Fruit fly (Drosophila melanogaster): ENCODE results near the gene CG31036.

CG31036 gene

dm6 chr3R:29868676-29869349, 39.1 kb upstream of the CG31036 start, which contains the start of gene Zip99C (continued):
- TF ChIP-seq Drgx (GFP tag; IDR thresholded peaks at IDR 0.05) (no peak; the same call in 1 of the 2 replicates), ewg (GFP tag; optimal IDR thresholded peaks at IDR 0.05) (no peak), CG9727 (GFP tag; optimal IDR thresholded peaks at IDR 0.05) (peak; percentile 36), Hsf (GFP tag; optimal IDR thresholded peaks at IDR 0.05) (peak; percentile 16), sim (GFP tag; IDR thresholded peaks at IDR 0.05) (no peak), sens (GFP tag) (peak; percentile 78), CG9817 (tag; optimal IDR thresholded peaks at IDR 0.05) (peak; percentile 36), chn (GFP tag; optimal IDR thresholded peaks at IDR 0.05) (peak; percentile 54), cad (GFP tag; optimal IDR thresholded peaks at IDR 0.05) (no peak), phol (tag; optimal IDR thresholded peaks at IDR 0.05) (peak; percentile 93), CG42726 (GFP tag; IDR thresholded peaks at IDR 0.05; ENCODE audit: partially characterized antibody) (peak; percentile 8), maf-S (GFP tag; optimal IDR thresholded peaks at IDR 0.05) (no peak), Sox102F (GFP tag; optimal IDR thresholded peaks at IDR 0.05) (no peak), grn (GFP tag; optimal IDR thresholded peaks at IDR 0.05) (no peak), pfk (GFP tag; optimal IDR thresholded peaks at IDR 0.05) (no peak), psq (GFP tag; optimal IDR thresholded peaks at IDR 0.05) (no peak), disco-r (GFP tag; optimal IDR thresholded peaks at IDR 0.05) (no peak), ap (GFP tag; IDR thresholded peaks at IDR 0.05) (no peak), ttk (GFP tag; IDR thresholded peaks at IDR 0.05) (no peak), CG11696 (GFP tag; IDR thresholded peaks at IDR 0.05) (no peak), sqz (GFP tag; optimal IDR thresholded peaks at IDR 0.05) (no peak), fd3F (GFP tag; optimal IDR thresholded peaks at IDR 0.05) (no peak), Trl (optimal IDR thresholded peaks at IDR 0.05) (no peak), Trl (GFP tag; optimal IDR thresholded peaks at IDR 0.05) (no peak), Spps (tag; optimal IDR thresholded peaks at IDR 0.05) (no peak), CG43689 (GFP tag; IDR thresholded peaks at IDR 0.05) (no peak), ssp (GFP tag; IDR thresholded peaks at IDR 0.05) (no peak), Usf (GFP tag; optimal IDR thresholded peaks at IDR 0.05) (peak; percentile 18), GATAe (GFP tag; conservative IDR thresholded peaks at IDR 0.05) (no peak; the same call in 1 of the 2 replicates), bigmax (GFP tag; optimal IDR thresholded peaks at IDR 0.05) (no peak), CG17612 (GFP tag; IDR thresholded peaks at IDR 0.05) (no peak), CG16779 (GFP tag; IDR thresholded peaks at IDR 0.05) (no peak), Mad (GFP tag; optimal IDR thresholded peaks at IDR 0.05) (no peak), hb (GFP tag; IDR thresholded peaks at IDR 0.05; ENCODE audit: partially characterized antibody) (peak; percentile 83), sd (tag; optimal IDR thresholded peaks at IDR 0.05) (peak; percentile 89), CG12659 (GFP tag; optimal IDR thresholded peaks at IDR 0.05) (peak; percentile 65), CG9437 (GFP tag; optimal IDR thresholded peaks at IDR 0.05) (no peak), Hey (tag; optimal IDR thresholded peaks at IDR 0.05) (no peak), MESR4 (GFP tag; optimal IDR thresholded peaks at IDR 0.05) (peak; percentile 35), Camta (GFP tag; optimal IDR thresholded peaks at IDR 0.05) (no peak), btn (GFP tag; optimal IDR thresholded peaks at IDR 0.05) (no peak), dysf (GFP tag; IDR thresholded peaks at IDR 0.05) (no peak), odd (GFP tag; optimal IDR thresholded peaks at IDR 0.05) (no peak), CG10267 (tag; optimal IDR thresholded peaks at IDR 0.05) (peak; percentile 64), CG11456 (GFP tag; IDR thresholded peaks at IDR 0.05) (no peak; the same call in 2 of the 3 replicates), pita (GFP tag; optimal IDR thresholded peaks at IDR 0.05) (peak; percentile 92), CG7357 (GFP tag; IDR thresholded peaks at IDR 0.05) (no peak), hkb (optimal IDR thresholded peaks at IDR 0.05) (peak; percentile 55), hkb (GFP tag; IDR thresholded peaks at IDR 0.05) (0 out of 2 replicates have a peak, but pooled peaks have one; percentile 23), Kr (GFP tag; optimal IDR thresholded peaks at IDR 0.05) (no peak), CG12391 (tag; optimal IDR thresholded peaks at IDR 0.05) (peak; percentile 65)
